Worm (Caenorhabditis elegans) whole organism, L4 larva: ENCODE measurements around the gene T14B4.20.

ENCODE experiments used
- F10B5.3 ChIP-seq: sonication (generic microtip); optimal IDR thresholded peaks from 2 replicates; lab custom pipeline; 2016; ENCODE audit warnings: mild to moderate bottlenecking, missing genetic modification characterization, missing compliant biosample characterization
- F37D6.2 ChIP-seq: sonication (generic microtip); optimal IDR thresholded peaks from 2 replicates; lab custom pipeline; 2016; ENCODE audit warnings: mild to moderate bottlenecking, missing genetic modification characterization, missing compliant biosample characterization
- R02D3.7 ChIP-seq: fragments of 150-350 bp; sonication (generic microtip); optimal IDR thresholded peaks from 3 replicates; lab custom pipeline; 2014; ENCODE audit warnings: missing biosample characterization, missing genetic modification characterization
- Y75B8A.6 ChIP-seq: fragments of 200-800 bp; sonication (Bioruptor generic); IDR thresholded peaks from 2 replicates; pipeline ENCODE4 v1.3.6; 2022; ENCODE audit warnings: missing genetic modification reagents, missing genetic modification characterization, missing compliant biosample characterization
- aha-1 ChIP-seq: fragments of 150-350 bp; peaks from one replicate; lab custom pipeline; 2014; ENCODE audit warnings: missing biosample characterization, missing genetic modification characterization
- aly-2 ChIP-seq: sonication (generic microtip); optimal IDR thresholded peaks from 2 replicates; lab custom pipeline; 2018; ENCODE audit warnings: missing biosample characterization, missing genetic modification characterization
- attf-4 ChIP-seq: sonication (generic microtip); optimal IDR thresholded peaks from 3 replicates; lab custom pipeline; 2017; ENCODE audit warnings: missing biosample characterization, missing genetic modification characterization
- ceh-20 ChIP-seq: fragments of 200-800 bp; sonication (Bioruptor generic); IDR thresholded peaks from 2 replicates; pipeline ENCODE4 v1.3.6; 2022; ENCODE audit warnings: missing genetic modification reagents, missing genetic modification characterization, missing compliant biosample characterization
- ceh-62 ChIP-seq: sonication (generic microtip); optimal IDR thresholded peaks from 2 replicates; lab custom pipeline; 2017; ENCODE audit warnings: missing biosample characterization, missing genetic modification characterization
- ces-1 ChIP-seq: fragments of 150-350 bp; sonication (generic microtip); optimal IDR thresholded peaks from 4 replicates; lab custom pipeline; 2014; ENCODE audit warnings: missing biosample characterization, missing genetic modification reagents, missing genetic modification characterization
- ctbp-1 ChIP-seq: fragments of 200-800 bp; sonication (Bioruptor generic); IDR thresholded peaks from 2 replicates; pipeline ENCODE4 v1.3.6; 2022; ENCODE audit warnings: missing genetic modification reagents, missing genetic modification characterization, missing compliant biosample characterization
- daf-12 ChIP-seq: fragments of 150-350 bp; optimal IDR thresholded peaks from 2 replicates; lab custom pipeline; 2014; ENCODE audit warnings: missing biosample characterization, missing genetic modification reagents, missing genetic modification characterization
- daf-8 ChIP-seq: fragments of 200-800 bp; sonication (Bioruptor generic); IDR thresholded peaks from 2 replicates; pipeline ENCODE4 v1.3.6; 2022; ENCODE audit warnings: missing genetic modification characterization, missing compliant biosample characterization
- dmd-8 ChIP-seq: fragments of 200-800 bp; sonication (Bioruptor generic); IDR thresholded peaks from 2 replicates; pipeline ENCODE4 v1.3.6; 2022; ENCODE audit warnings: missing genetic modification characterization, missing compliant biosample characterization
- fkh-10 ChIP-seq: fragments of 150-350 bp; optimal IDR thresholded peaks from 2 replicates; lab custom pipeline; 2014; ENCODE audit warnings: missing biosample characterization, missing genetic modification reagents, missing genetic modification characterization
- fos-1 ChIP-seq: fragments of 150-350 bp; optimal IDR thresholded peaks from 2 replicates; lab custom pipeline; 2014; ENCODE audit warnings: missing biosample characterization, missing genetic modification characterization
- hif-1 ChIP-seq, 2 experiments: sonication (generic microtip); optimal IDR thresholded peaks; 2 replicates each; lab custom pipeline; 2016 to 2017; ENCODE audit warnings: missing compliant biosample characterization in 2 of 2, missing genetic modification characterization in 2 of 2, missing genetic modification reagents in 2 of 2, missing genotype in 2 of 2, mild to moderate bottlenecking in 1 of 2
- hlh-30 ChIP-seq: sonication (generic microtip); optimal IDR thresholded peaks from 2 replicates; lab custom pipeline; 2017; ENCODE audit warnings: antibody characterized with exemption, mild to moderate bottlenecking, missing genetic modification characterization, missing compliant biosample characterization; ENCODE audit not compliant: insufficient read depth
- hmg-1.1 ChIP-seq: fragments of 200-800 bp; sonication (Bioruptor generic); IDR thresholded peaks from 2 replicates; pipeline ENCODE4 v1.3.6; 2022; ENCODE audit warnings: missing genetic modification reagents, missing genetic modification characterization, missing compliant biosample characterization
- jun-1 ChIP-seq: fragments of 150-350 bp; optimal IDR thresholded peaks from 2 replicates; lab custom pipeline; 2014; ENCODE audit warnings: missing biosample characterization, missing genetic modification reagents, missing genetic modification characterization
- lim-7 ChIP-seq: fragments of 200-800 bp; sonication (Bioruptor generic); IDR thresholded peaks from 2 replicates; pipeline ENCODE4 v1.3.6; 2022; ENCODE audit warnings: missing genetic modification characterization, missing compliant biosample characterization
- lin-13 ChIP-seq: fragments of 150-350 bp; optimal IDR thresholded peaks from 2 replicates; lab custom pipeline; 2014; ENCODE audit warnings: missing biosample characterization, missing genetic modification reagents, missing genetic modification characterization
- lin-38 ChIP-seq: fragments of 200-800 bp; sonication (Bioruptor generic); IDR thresholded peaks from 2 replicates; pipeline ENCODE4 v1.3.6; 2022; ENCODE audit warnings: missing genetic modification reagents, missing genetic modification characterization, missing compliant biosample characterization
- mdl-1 ChIP-seq, 2 experiments: fragments of 150-350 bp in 1 of 2; sonication (generic microtip) in 1 of 2; optimal IDR thresholded peaks; 2 replicates each; lab custom pipeline; 2014 to 2017; ENCODE audit warnings: missing biosample characterization in 2 of 2, missing genetic modification characterization in 2 of 2
- mep-1 ChIP-seq: fragments of 150-350 bp; sonication (generic microtip); optimal IDR thresholded peaks from 3 replicates; lab custom pipeline; 2014; ENCODE audit warnings: missing biosample characterization, missing genetic modification characterization
- mes-2 ChIP-seq: sonication (generic microtip); optimal IDR thresholded peaks from 2 replicates; lab custom pipeline; 2016; ENCODE audit warnings: missing genotype, mild to moderate bottlenecking, missing genetic modification characterization, missing compliant biosample characterization; ENCODE audit not compliant: poor library complexity, severe bottlenecking
- nhr-10 ChIP-seq: fragments of 150-350 bp; optimal IDR thresholded peaks from 2 replicates; lab custom pipeline; 2014; ENCODE audit warnings: missing biosample characterization, missing genetic modification characterization
- nhr-111 ChIP-seq: fragments of 200-800 bp; sonication (Bioruptor generic); optimal IDR thresholded peaks from 2 replicates; lab custom pipeline; 2018; ENCODE audit warnings: mild to moderate bottlenecking, missing genetic modification characterization, missing compliant biosample characterization
- nhr-28 ChIP-seq: fragments of 150-350 bp; optimal IDR thresholded peaks from 2 replicates; lab custom pipeline; 2014; ENCODE audit warnings: missing biosample characterization, missing genetic modification characterization
- nhr-42 ChIP-seq: fragments of 200-800 bp; sonication (Bioruptor generic); IDR thresholded peaks from 2 replicates; pipeline ENCODE4 v1.3.6; 2022; ENCODE audit warnings: missing genetic modification characterization, missing compliant biosample characterization
- nhr-6 ChIP-seq: fragments of 150-350 bp; optimal IDR thresholded peaks from 2 replicates; lab custom pipeline; 2014; ENCODE audit warnings: missing biosample characterization, missing genetic modification characterization
- pqm-1 ChIP-seq: sonication (generic microtip); optimal IDR thresholded peaks from 2 replicates; lab custom pipeline; 2017; ENCODE audit warnings: missing biosample characterization, missing genetic modification characterization
- saeg-2 ChIP-seq: fragments of 200-800 bp; sonication (Bioruptor generic); IDR thresholded peaks from 2 replicates; pipeline ENCODE4 v1.3.6; 2022; ENCODE audit warnings: missing genetic modification reagents, missing genetic modification characterization, missing compliant biosample characterization
- sdz-12 ChIP-seq: fragments of 200-800 bp; sonication (Bioruptor generic); optimal IDR thresholded peaks from 2 replicates; lab custom pipeline; 2018; ENCODE audit warnings: mild to moderate bottlenecking, missing genetic modification characterization, missing compliant biosample characterization
- set-16 ChIP-seq: fragments of 200-800 bp; sonication (Bioruptor generic); IDR thresholded peaks from 2 replicates; pipeline ENCODE4 v1.3.6; 2022; ENCODE audit warnings: missing genetic modification reagents, missing genetic modification characterization, missing compliant biosample characterization
- skn-1 ChIP-seq: fragments of 150-350 bp; optimal IDR thresholded peaks from 2 replicates; lab custom pipeline; 2014; ENCODE audit warnings: missing biosample characterization, missing genetic modification characterization
- snpc-1.2 ChIP-seq: fragments of 200-800 bp; sonication (Bioruptor generic); IDR thresholded peaks from 2 replicates; pipeline ENCODE4 v1.3.6; 2022; ENCODE audit warnings: missing genetic modification reagents, missing genetic modification characterization, missing compliant biosample characterization
- snpc-4 ChIP-seq: fragments of 150-350 bp; optimal IDR thresholded peaks from 2 replicates; lab custom pipeline; 2014; ENCODE audit warnings: missing biosample characterization, missing genetic modification characterization
- tra-1 ChIP-seq: fragments of 200-800 bp; sonication (Bioruptor generic); IDR thresholded peaks from 2 replicates; pipeline ENCODE4 v1.3.6; 2022; ENCODE audit warnings: missing genetic modification reagents, missing genetic modification characterization, missing compliant biosample characterization
- unc-39 ChIP-seq: sonication (generic microtip); optimal IDR thresholded peaks from 2 replicates; lab custom pipeline; 2017; ENCODE audit warnings: missing biosample characterization, missing genetic modification characterization
- zfp-2 ChIP-seq: sonication (generic microtip); optimal IDR thresholded peaks from 2 replicates; lab custom pipeline; 2016; ENCODE audit warnings: mild to moderate bottlenecking, missing genetic modification characterization, missing compliant biosample characterization

Gene T14B4.20

ce11 chrII:6745783-6746182, 29.1 kb downstream of the T14B4.20 start, which contains the start of gene ins-14:
Gene ins-14, minus strand, starts transcription at chrII:6745814.
- TF ChIP-seq daf-12 (tag; lab: Kevin White, UChicago): no peak
- no peak for TF ChIP-seq hmg-1.1 (GFP tag; lab: Robert Waterston, UW)
- no peak for TF ChIP-seq lim-7
- no peak for TF ChIP-seq sdz-12 (GFP tag; lab: Kevin White, UChicago)
- no peak for TF ChIP-seq nhr-42 (GFP tag; lab: Robert Waterston, UW)
- no peak for TF ChIP-seq pqm-1 (tag; lab: Kevin White, UChicago)
- no peak for TF ChIP-seq mdl-1 (tag; optimal IDR thresholded peaks at IDR 0.05; lab: Kevin White, UChicago)
- TF ChIP-seq hlh-30 (tag; lab: Kevin White, UChicago): no peak
- no peak for TF ChIP-seq ctbp-1 (GFP tag; lab: Robert Waterston, UW)

- TF ChIP-seq dmd-8 (GFP tag; lab: Robert Waterston, UW) (no peak), skn-1 (tag; lab: Kevin White, UChicago) (no peak), aly-2 (tag; lab: Kevin White, UChicago) (no peak), nhr-111 (GFP tag; lab: Kevin White, UChicago) (no peak), ceh-62 (no peak)
Observed at ce11 chrII:6746404-6746803, 29.7 kb downstream of the T14B4.20 start, which contains the start of gene F41G3.5. Gene F41G3.5, plus strand, starts transcription at chrII:6746704.

DNA sequence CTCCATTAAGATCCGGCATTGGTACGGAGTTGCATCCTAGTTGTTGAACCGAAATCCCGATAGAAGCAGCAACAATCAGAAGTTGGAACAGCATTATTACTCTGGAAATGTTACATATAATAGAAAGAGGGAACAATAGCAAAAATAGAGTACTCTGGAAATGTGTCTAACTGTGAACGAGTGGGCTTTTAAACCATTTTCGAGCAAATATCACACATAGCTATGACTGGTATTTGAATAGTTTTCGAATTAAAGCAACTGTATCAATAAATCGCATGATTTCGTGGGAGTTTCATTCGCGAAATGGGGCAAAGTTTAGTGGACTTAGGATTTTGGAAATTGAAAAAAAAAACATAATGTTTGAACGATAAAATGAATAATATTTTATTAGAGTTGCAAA, 32.7 kb downstream of the T14B4.20 start, which contains the start of gene F41G3.10:
TSS of gene F41G3.10 (minus strand) at position 101 of the 400 bp plus-strand sequence.
- TF ChIP-seq nhr-10 (tag; lab: Kevin White, UChicago): no peak
- TF ChIP-seq set-16 (GFP tag; lab: Robert Waterston, UW): no peak
- no peak for TF ChIP-seq R02D3.7
- no peak for TF ChIP-seq zfp-2 (tag; lab: Kevin White, UChicago)
- no peak for TF ChIP-seq nhr-6 (tag; lab: Kevin White, UChicago)
- TF ChIP-seq Y75B8A.6: no peak
- TF ChIP-seq fos-1 (tag; lab: Kevin White, UChicago): no peak
- TF ChIP-seq hif-1 (tag; optimal IDR thresholded peaks at IDR 0.05; lab: Kevin White, UChicago): no peak
- TF ChIP-seq daf-12 (tag; lab: Kevin White, UChicago): no peak
- no peak for TF ChIP-seq mdl-1 (tag; optimal IDR thresholded peaks at IDR 0.05; lab: Kevin White, UChicago)
- no peak for TF ChIP-seq ceh-20 (GFP tag; lab: Robert Waterston, UW)
- TF ChIP-seq tra-1 (GFP tag; lab: Robert Waterston, UW): no peak
- TF ChIP-seq aha-1 (tag; lab: Kevin White, UChicago): no peak
- no peak for TF ChIP-seq mep-1 (tag; lab: Kevin White, UChicago)
- TF ChIP-seq F10B5.3 (tag; lab: Kevin White, UChicago): no peak
- TF ChIP-seq saeg-2 (GFP tag; lab: Robert Waterston, UW): no peak
- TF ChIP-seq attf-4: no peak

ce11 chrII:6750929-6751328, 34.2 kb downstream of the T14B4.20 start, which contains the start of gene F41G3.20:
Gene F41G3.20, minus strand, starts transcription at chrII:6751029.
- no peak for TF ChIP-seq ces-1 (GFP tag; lab: Kevin White, UChicago)
- no peak for TF ChIP-seq lin-13 (GFP tag; lab: Kevin White, UChicago)
- no peak for TF ChIP-seq jun-1 (tag; lab: Kevin White, UChicago)
- TF ChIP-seq lin-38: no peak
- no peak for TF ChIP-seq sdz-12 (GFP tag; lab: Kevin White, UChicago)
- TF ChIP-seq snpc-1.2: no peak
- no peak for TF ChIP-seq nhr-28
- no peak for TF ChIP-seq hif-1 (tag; optimal IDR thresholded peaks at IDR 0.05; lab: Kevin White, UChicago)
- TF ChIP-seq daf-8: no peak
- no peak for TF ChIP-seq fkh-10 (GFP tag; lab: Kevin White, UChicago)
- TF ChIP-seq lim-7: no peak
- TF ChIP-seq unc-39: no peak
- no peak for TF ChIP-seq F37D6.2 (tag; lab: Kevin White, UChicago)
- TF ChIP-seq snpc-4: no peak
- TF ChIP-seq mes-2 (tag; lab: Kevin White, UChicago): no peak
